Worm (Caenorhabditis elegans): Measurements from ENCODE around the gene dod-17.

The dod-17 gene

ce11 chrIV:12942633-12943032 lies 33.5 kb upstream of the dod-17 start, which contains the start of gene dct-19:
dct-19 (plus strand) TSS chrIV:12942933.
- TF ChIP-seq ceh-79 (tag; optimal IDR thresholded peaks at IDR 0.05) = no peak
- TF ChIP-seq zim-3 (tag; optimal IDR thresholded peaks at IDR 0.05) = no peak
- TF ChIP-seq K11D2.4 (GFP tag; IDR thresholded peaks at IDR 0.05) = no peak
- no peak for TF ChIP-seq snpc-1.3 (tag; optimal IDR thresholded peaks at IDR 0.05; ENCODE audit: insufficient read depth)
- no peak for TF ChIP-seq atf-7 (tag; optimal IDR thresholded peaks at IDR 0.05)
- TF ChIP-seq aptf-3 (GFP tag; IDR thresholded peaks at IDR 0.05) = no peak
- TF ChIP-seq dpl-1 (GFP tag; optimal IDR thresholded peaks at IDR 0.05) = no peak

- TF ChIP-seq repo-1 (tag; optimal IDR thresholded peaks at IDR 0.05) = no peak
- TF ChIP-seq madf-3 (GFP tag; IDR thresholded peaks at IDR 0.05) = no peak
- no peak for TF ChIP-seq F37B4.10 (GFP tag; IDR thresholded peaks at IDR 0.05)
- TF ChIP-seq somi-1 (GFP tag; optimal IDR thresholded peaks at IDR 0.05) = no peak
- no peak for TF ChIP-seq mxl-1 (tag; optimal IDR thresholded peaks at IDR 0.05)
- TF ChIP-seq Y53F4B.3 (GFP tag; IDR thresholded peaks at IDR 0.05) = no peak
- TF ChIP-seq ztf-22 (GFP tag; optimal IDR thresholded peaks at IDR 0.05) = no peak
- TF ChIP-seq C06A6.2 (GFP tag; conservative IDR thresholded peaks at IDR 0.05) = no peak
- TF ChIP-seq lin-35 (GFP tag; optimal IDR thresholded peaks at IDR 0.05) = no peak
- no peak for TF ChIP-seq fkh-3 (tag; optimal IDR thresholded peaks at IDR 0.05)
- TF ChIP-seq snpc-4 (GFP tag; optimal IDR thresholded peaks at IDR 0.05) = no peak
- TF ChIP-seq snpc-4 (tag; optimal IDR thresholded peaks at IDR 0.05) = no peak
- TF ChIP-seq tlf-1 (GFP tag; optimal IDR thresholded peaks at IDR 0.05) = no peak
- no peak for TF ChIP-seq nfya-2 (GFP tag; IDR thresholded peaks at IDR 0.05)
- TF ChIP-seq ztf-6 (GFP tag; IDR thresholded peaks at IDR 0.05) = no peak
- no peak for TF ChIP-seq Y95B8A.8 (GFP tag; IDR thresholded peaks at IDR 0.05)
- TF ChIP-seq ceh-100 (GFP tag; IDR thresholded peaks at IDR 0.05) = no peak
- TF ChIP-seq gei-17 (GFP tag; optimal IDR thresholded peaks at IDR 0.05) = no peak
- TF ChIP-seq B0261.1 (tag; optimal IDR thresholded peaks at IDR 0.05) = no peak
- TF ChIP-seq attf-3 (GFP tag; conservative IDR thresholded peaks at IDR 0.05) = no peak
- no peak for TF ChIP-seq nhr-80 (tag; optimal IDR thresholded peaks at IDR 0.05)
Measured at ce11 chrIV:12946488-12946887, 29.6 kb upstream of the dod-17 start, which contains the start of gene F55G11.1. F55G11.1 (minus strand) TSS chrIV:12946588.

- no peak for TF ChIP-seq athp-1 (tag; optimal IDR thresholded peaks at IDR 0.05)
- no peak for TF ChIP-seq mcd-1 (GFP tag; IDR thresholded peaks at IDR 0.05)
- TF ChIP-seq snpc-4 (GFP tag; optimal IDR thresholded peaks at IDR 0.05) = no peak
- TF ChIP-seq snpc-4 (tag; optimal IDR thresholded peaks at IDR 0.05) = no peak
- TF ChIP-seq Y56A3A.18 (GFP tag; IDR thresholded peaks at IDR 0.05) = no peak
- no peak for TF ChIP-seq F52B5.7 (tag; optimal IDR thresholded peaks at IDR 0.05)
- TF ChIP-seq rcor-1 (GFP tag; IDR thresholded peaks at IDR 0.05) = no peak
- TF ChIP-seq akir-1 (GFP tag; optimal IDR thresholded peaks at IDR 0.05) = no peak
- TF ChIP-seq tbp1 (GFP tag; optimal IDR thresholded peaks at IDR 0.05) = no peak
- no peak for TF ChIP-seq ztf-26 (tag; optimal IDR thresholded peaks at IDR 0.05)
- TF ChIP-seq nhr-27 (tag; optimal IDR thresholded peaks at IDR 0.05) = no peak
Measured at ce11 chrIV:12948470-12948869, 27.6 kb upstream of the dod-17 start, which contains the start of gene F55G11.10. F55G11.10 (plus strand) TSS chrIV:12948770.

- TF ChIP-seq ztf-6 (GFP tag; IDR thresholded peaks at IDR 0.05) = no peak
- TF ChIP-seq F23B12.7 (tag; optimal IDR thresholded peaks at IDR 0.05; ENCODE audit: insufficient read depth) = no peak
- TF ChIP-seq madf-10 (tag; optimal IDR thresholded peaks at IDR 0.05) = no peak
- no peak for TF ChIP-seq dox-1 (GFP tag; IDR thresholded peaks at IDR 0.05)
- no peak for TF ChIP-seq lir-1 (GFP tag; conservative IDR thresholded peaks at IDR 0.05)
Measured at ce11 chrIV:12957730-12958129, 18.4 kb upstream of the dod-17 start, which contains the start of gene F55G11.6. F55G11.6 (plus strand) TSS chrIV:12958030.

All from whole organism, young adult.